Fruit fly (Drosophila melanogaster) whole organism, pupa: ENCODE measurements around the gene CG44405.
A peak's percentile ranks its signal among the peaks of the same experiment; 100 is the strongest.

ENCODE experiments used
- CG10348 ChIP-seq: fragments of 200-800 bp; sonication (Bioruptor generic); IDR thresholded peaks from 2 replicates; pipeline ENCODE4 v1.3.6; 2022; ENCODE audit warnings: missing biosample characterization, missing genetic modification characterization
- CG12605 ChIP-seq: fragments of 200-800 bp; sonication (Bioruptor generic); IDR thresholded peaks from 2 replicates; pipeline ENCODE4 v1.3.6; 2022; ENCODE audit warnings: missing biosample characterization, missing genetic modification characterization
- CG13204 ChIP-seq: fragments of 200-800 bp; sonication (Bioruptor generic); optimal IDR thresholded peaks from 2 replicates; lab custom pipeline; 2018; ENCODE audit warnings: missing biosample characterization, mild to moderate bottlenecking, missing genetic modification characterization, moderate library complexity
- CG14655 ChIP-seq: fragments of 200-800 bp; sonication (Bioruptor generic); optimal IDR thresholded peaks from 3 replicates; lab custom pipeline; 2017; ENCODE audit warnings: mild to moderate bottlenecking, missing biosample characterization, missing genetic modification reagents, missing genetic modification characterization
- CG15710 ChIP-seq: fragments of 200-800 bp; sonication (Bioruptor generic); optimal IDR thresholded peaks from 2 replicates; lab custom pipeline; 2018; ENCODE audit warnings: missing biosample characterization, mild to moderate bottlenecking, missing genetic modification characterization, moderate library complexity
- CG17806 ChIP-seq: fragments of 200-800 bp; sonication (Bioruptor generic); optimal IDR thresholded peaks from 2 replicates; lab custom pipeline; 2018; ENCODE audit warnings: missing biosample characterization, mild to moderate bottlenecking, missing genetic modification characterization, moderate library complexity
- CG32121 ChIP-seq: fragments of 200-800 bp; sonication (Bioruptor generic); IDR thresholded peaks from 2 replicates; pipeline ENCODE4 v1.3.6; 2022; ENCODE audit warnings: missing biosample characterization, missing genetic modification characterization
- CG34367 ChIP-seq: fragments of 200-800 bp; sonication (Bioruptor generic); optimal IDR thresholded peaks from 2 replicates; lab custom pipeline; 2018; ENCODE audit warnings: missing biosample characterization, mild to moderate bottlenecking, missing genetic modification characterization
- CG4496 ChIP-seq: fragments of 200-800 bp; sonication (Bioruptor generic); IDR thresholded peaks from 3 replicates; pipeline ENCODE4 v1.3.6; 2022; ENCODE audit warnings: missing biosample characterization, missing genetic modification characterization
- CG8159 ChIP-seq: fragments of 200-800 bp; sonication (Bioruptor generic); optimal IDR thresholded peaks from 3 replicates; lab custom pipeline; 2018; ENCODE audit warnings: missing biosample characterization, mild to moderate bottlenecking, missing genetic modification characterization, moderate library complexity
- CG8301 ChIP-seq: fragments of 200-800 bp; sonication (Bioruptor generic); optimal IDR thresholded peaks from 2 replicates; lab custom pipeline; 2018; ENCODE audit warnings: missing biosample characterization, mild to moderate bottlenecking, missing genetic modification characterization
- CG9948 ChIP-seq: fragments of 200-800 bp; sonication (Bioruptor generic); optimal IDR thresholded peaks from 2 replicates; lab custom pipeline; 2018; ENCODE audit warnings: missing biosample characterization, mild to moderate bottlenecking, missing genetic modification characterization, moderate library complexity
- D1 ChIP-seq: fragments of 200-800 bp; sonication (Bioruptor generic); optimal IDR thresholded peaks from 2 replicates; lab custom pipeline; 2018; ENCODE audit warnings: missing biosample characterization, mild to moderate bottlenecking, missing genetic modification characterization, moderate library complexity
- EcR ChIP-seq: fragments of 200-800 bp; sonication (Bioruptor generic); optimal IDR thresholded peaks from 3 replicates; lab custom pipeline; 2019; ENCODE audit warnings: missing biosample characterization, missing genetic modification characterization, mild to moderate bottlenecking, moderate library complexity, missing genetic modification reagents
- Ets98B ChIP-seq: fragments of 200-800 bp; sonication (Bioruptor generic); IDR thresholded peaks from 2 replicates; pipeline ENCODE4 v1.3.6; 2022; ENCODE audit warnings: missing biosample characterization, missing genetic modification characterization
- Pif1A ChIP-seq: fragments of 200-800 bp; sonication (Bioruptor generic); optimal IDR thresholded peaks from 3 replicates; lab custom pipeline; 2016; ENCODE audit warnings: missing biosample characterization, missing genetic modification characterization
- Pif1B ChIP-seq: fragments of 200-800 bp; sonication (Bioruptor generic); optimal IDR thresholded peaks from 3 replicates; lab custom pipeline; 2016; ENCODE audit warnings: missing biosample characterization, missing genetic modification characterization
- Snoo ChIP-seq: fragments of 200-800 bp; sonication (Bioruptor generic); optimal IDR thresholded peaks from 3 replicates; lab custom pipeline; 2017; ENCODE audit warnings: missing biosample characterization, mild to moderate bottlenecking, missing genetic modification characterization, inconsistent platforms
- fd96Ca ChIP-seq: fragments of 200-800 bp; sonication (Bioruptor generic); IDR thresholded peaks from 3 replicates; pipeline ENCODE4 v1.3.6; 2022; ENCODE audit warnings: missing biosample characterization, missing genetic modification characterization
- gl ChIP-seq: fragments of 200-800 bp; sonication (Bioruptor generic); optimal IDR thresholded peaks from 2 replicates; lab custom pipeline; 2018; ENCODE audit warnings: missing biosample characterization, mild to moderate bottlenecking, missing genetic modification characterization
- rn ChIP-seq: fragments of 200-800 bp; sonication (Bioruptor generic); IDR thresholded peaks from 2 replicates; pipeline ENCODE4 v1.3.6; 2022; ENCODE audit warnings: missing biosample characterization, missing genetic modification characterization

Gene CG44405

DNA sequence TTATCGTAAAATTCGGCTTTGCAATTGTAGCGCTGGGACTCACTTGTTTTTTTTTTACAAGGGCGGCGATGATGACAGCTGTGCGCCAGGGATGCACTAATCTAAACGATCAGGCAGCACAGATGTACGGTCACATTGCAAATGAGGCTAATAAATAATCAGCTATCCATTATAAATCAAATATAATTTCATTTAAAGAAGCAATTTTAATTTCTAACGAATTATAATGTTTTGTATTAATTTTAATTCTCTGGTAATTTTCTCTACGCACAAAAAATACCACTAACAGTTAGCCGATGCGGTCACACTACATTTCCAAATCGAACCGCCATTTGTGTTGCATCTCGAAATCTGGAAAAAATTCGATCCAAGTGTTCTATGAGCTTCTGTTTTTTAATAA is 31.5 kb downstream of the CG44405 start, which contains the start of the genes cni and fzy:
Gene cni, minus strand, starts transcription at position 79 of the 400 bp plus-strand sequence.
Gene fzy, plus strand, starts transcription at position 309 of the 400 bp plus-strand sequence.
- TF ChIP-seq Snoo (tag; lab: Kevin White, UChicago) = no peak
- no peak for TF ChIP-seq Pif1B
- no peak; the same call in 1 of the 2 replicates for TF ChIP-seq Ets98B (GFP tag; lab: Robert Waterston, UW)
- no peak for TF ChIP-seq Pif1A (GFP tag; lab: Kevin White, UChicago)
- no peak for TF ChIP-seq EcR (GFP tag; lab: Kevin White, UChicago)
- no peak for TF ChIP-seq CG34367 (tag; lab: Kevin White, UChicago)
- TF ChIP-seq CG8159 (tag; lab: Kevin White, UChicago) = no peak
- no peak for TF ChIP-seq CG14655 (GFP tag; lab: Kevin White, UChicago)
- no peak for TF ChIP-seq CG32121 (GFP tag; lab: Robert Waterston, UW)
- TF ChIP-seq CG17806 (tag; lab: Kevin White, UChicago) = no peak
- no peak for TF ChIP-seq CG10348 (GFP tag; lab: Robert Waterston, UW)
- TF ChIP-seq CG4496 (GFP tag; lab: Robert Waterston, UW) = no peak
- TF ChIP-seq gl (tag; lab: Kevin White, UChicago) = no peak
- TF ChIP-seq CG8301 (tag; lab: Kevin White, UChicago) = no peak
- no peak for TF ChIP-seq CG12605 (GFP tag; lab: Robert Waterston, UW)
- TF ChIP-seq fd96Ca (GFP tag; lab: Robert Waterston, UW) = no peak
- TF ChIP-seq D1 (tag; lab: Kevin White, UChicago) = no peak
- TF ChIP-seq CG13204 (GFP tag; lab: Kevin White, UChicago) = no peak
- no peak for TF ChIP-seq CG9948 (tag; lab: Kevin White, UChicago)
- TF ChIP-seq rn (GFP tag; lab: Robert Waterston, UW) = no peak
- TF ChIP-seq, all 21 proteins: peak for 0

dm6 chr2L:16307026-16307703 is 35.0 kb downstream of the CG44405 start, which contains the start of the genes CG5861 and Syx5:
Gene CG5861, minus strand, starts transcription at chr2L:16307298.
Gene Syx5, plus strand, starts transcription at chr2L:16307346.
- TF ChIP-seq fd96Ca (GFP tag; lab: Robert Waterston, UW) (no peak; the same call in 2 of the 3 replicates), CG8159 (tag; lab: Kevin White, UChicago) (no peak), CG32121 (GFP tag; lab: Robert Waterston, UW) (peak; percentile 57; the same call in 1 of the 2 replicates), CG34367 (tag; lab: Kevin White, UChicago) (no peak), Snoo (tag; lab: Kevin White, UChicago) (peak; percentile 29), CG14655 (GFP tag; lab: Kevin White, UChicago) (no peak), CG15710 (tag; lab: Kevin White, UChicago) (peak; percentile 42), CG10348 (GFP tag; lab: Robert Waterston, UW) (no peak), CG12605 (GFP tag; lab: Robert Waterston, UW) (no peak), CG8301 (tag; lab: Kevin White, UChicago) (no peak), EcR (GFP tag; lab: Kevin White, UChicago) (peak; percentile 0), CG9948 (tag; lab: Kevin White, UChicago) (peak; percentile 12), CG17806 (tag; lab: Kevin White, UChicago) (peak; percentile 37), gl (tag; lab: Kevin White, UChicago) (no peak), Ets98B (GFP tag; lab: Robert Waterston, UW) (peak; percentile 60), CG13204 (GFP tag; lab: Kevin White, UChicago) (no peak), Pif1B (no peak), CG4496 (GFP tag; lab: Robert Waterston, UW) (no peak), rn (GFP tag; lab: Robert Waterston, UW) (peak; percentile 42; the same call in 1 of the 2 replicates), D1 (tag; lab: Kevin White, UChicago) (no peak), Pif1A (GFP tag; lab: Kevin White, UChicago) (no peak)

dm6 chr2L:16302773-16303279 is 39.3 kb downstream of the CG44405 start, which contains the start of gene GMF:
Gene GMF, minus strand, starts transcription at chr2L:16302954.
- TF ChIP-seq D1 (tag; lab: Kevin White, UChicago) (peak; percentile 58), CG8301 (tag; lab: Kevin White, UChicago) (no peak), CG15710 (tag; lab: Kevin White, UChicago) (peak; percentile 34), rn (GFP tag; lab: Robert Waterston, UW) (no peak)
- TF ChIP-seq, all 21 proteins: peak for 2

- peak; percentile 64 for TF ChIP-seq Snoo (tag; lab: Kevin White, UChicago)
- peak; percentile 27; the same call in 1 of the 2 replicates for TF ChIP-seq Ets98B (GFP tag; lab: Robert Waterston, UW)
- TF ChIP-seq CG9948 (tag; lab: Kevin White, UChicago) = peak; percentile 59
- TF ChIP-seq CG4496 (GFP tag; lab: Robert Waterston, UW) = peak; percentile 69
- 0 out of 2 replicates have a peak, but pooled peaks have one; percentile 40 for TF ChIP-seq rn (GFP tag; lab: Robert Waterston, UW)
- TF ChIP-seq EcR (GFP tag; lab: Kevin White, UChicago) = no peak
- peak; percentile 56 for TF ChIP-seq CG34367 (tag; lab: Kevin White, UChicago)
- no peak for TF ChIP-seq Pif1B
- peak; percentile 74 for TF ChIP-seq CG15710 (tag; lab: Kevin White, UChicago)
- no peak for TF ChIP-seq fd96Ca (GFP tag; lab: Robert Waterston, UW)
- TF ChIP-seq CG13204 (GFP tag; lab: Kevin White, UChicago) = no peak
- TF ChIP-seq CG8301 (tag; lab: Kevin White, UChicago) = peak; percentile 59
- no peak for TF ChIP-seq Pif1A (GFP tag; lab: Kevin White, UChicago)
- TF ChIP-seq CG10348 (GFP tag; lab: Robert Waterston, UW) = 0 out of 2 replicates have a peak, but pooled peaks have one; percentile 16
- TF ChIP-seq CG17806 (tag; lab: Kevin White, UChicago) = peak; percentile 62
- no peak for TF ChIP-seq D1 (tag; lab: Kevin White, UChicago)
- TF ChIP-seq gl (tag; lab: Kevin White, UChicago) = no peak
- peak; percentile 14; the same call in 1 of the 2 replicates for TF ChIP-seq CG32121 (GFP tag; lab: Robert Waterston, UW)
- peak; percentile 73 for TF ChIP-seq CG8159 (tag; lab: Kevin White, UChicago)
- TF ChIP-seq CG14655 (GFP tag; lab: Kevin White, UChicago) = no peak
- no peak for TF ChIP-seq CG12605 (GFP tag; lab: Robert Waterston, UW)
Observed at dm6 chr2L:16299466-16300311, 42.4 kb downstream of the CG44405 start, which contains the start of the genes heix and CG17328. Gene heix, minus strand, starts transcription at chr2L:16299858. Gene CG17328, plus strand, starts transcription at chr2L:16299943.
